Fruit fly (Drosophila melanogaster): ENCODE measurements around the gene Tmep.

DNA sequence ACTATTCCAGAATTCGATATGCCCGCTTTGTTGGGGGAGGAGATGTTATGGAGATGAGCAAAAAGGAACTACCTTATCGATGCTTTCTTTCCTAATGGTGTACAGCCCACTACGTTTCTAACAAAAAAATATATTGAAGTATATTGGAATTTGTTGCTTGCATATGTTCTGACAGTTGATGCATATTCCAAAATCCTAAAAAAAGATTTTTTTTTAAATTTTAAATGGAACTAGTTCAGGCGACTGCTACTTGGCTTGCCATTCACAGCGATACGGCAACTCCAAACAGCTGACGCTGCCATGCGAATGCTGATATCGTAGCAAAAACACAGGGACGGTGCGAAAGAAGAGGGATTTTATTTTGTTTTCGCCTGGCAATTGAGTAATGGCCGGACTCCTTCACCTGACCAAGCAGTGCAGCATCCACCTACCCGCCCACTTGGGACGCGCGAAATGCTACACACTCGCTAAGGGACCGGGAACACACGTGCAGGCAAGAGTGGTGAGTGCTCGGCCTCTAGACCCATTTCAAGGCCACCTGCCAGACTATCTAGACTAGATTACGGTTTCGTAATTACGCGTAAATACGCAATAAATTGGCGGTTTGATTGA is 49.2 kb downstream of the Tmep start, which contains the start of the genes CG13926, ABCB7 and CG33230:
- TF ChIP-seq CG7101 (tag; optimal IDR thresholded peaks at IDR 0.05) (peak; percentile 25), bab1 (GFP tag; optimal IDR thresholded peaks at IDR 0.05) (peak; percentile 67), pad (GFP tag; optimal IDR thresholded peaks at IDR 0.05) (peak; percentile 10)

Measured in whole organism, adult.